Fruit fly (Drosophila melanogaster) whole organism, embryonic: ENCODE results near the gene CG10694.

Experiments
- B-H1 ChIP-seq: fragments of 200-800 bp; sonication (Bioruptor generic); IDR thresholded peaks from 3 replicates; pipeline ENCODE4 v1.3.6; 2022; ENCODE audit warnings: missing biosample characterization, missing genetic modification characterization
- BEAF-32 ChIP-seq: fragments of 200-800 bp; sonication (Bioruptor generic); optimal IDR thresholded peaks from 3 replicates; lab custom pipeline; 2017; ENCODE audit warnings: missing biosample characterization, missing genetic modification characterization, mild to moderate bottlenecking, moderate library complexity, missing genetic modification reagents
- Bteb2 ChIP-seq: fragments of 200-800 bp; sonication (Bioruptor generic); optimal IDR thresholded peaks from 2 replicates; lab custom pipeline; 2016; ENCODE audit warnings: missing biosample characterization, missing genetic modification characterization
- C15 ChIP-seq: fragments of 200-800 bp; sonication (Bioruptor generic); IDR thresholded peaks from 3 replicates; pipeline ENCODE4 v1.3.6; 2022; ENCODE audit warnings: missing biosample characterization, missing genetic modification characterization
- CG11456 ChIP-seq: fragments of 200-800 bp; sonication (Bioruptor generic); IDR thresholded peaks from 3 replicates; pipeline ENCODE4 v1.3.6; 2022; ENCODE audit warnings: missing biosample characterization, missing genetic modification characterization
- CG12299 ChIP-seq: fragments of 200-800 bp; sonication (Bioruptor generic); optimal IDR thresholded peaks from 2 replicates; lab custom pipeline; 2018; ENCODE audit warnings: missing biosample characterization, mild to moderate bottlenecking, missing genetic modification characterization
- CG12769 ChIP-seq: fragments of 200-800 bp; sonication (Bioruptor generic); optimal IDR thresholded peaks from 2 replicates; lab custom pipeline; 2019; ENCODE audit warnings: missing biosample characterization, mild to moderate bottlenecking, missing genetic modification characterization, moderate library complexity
- CG13424 ChIP-seq: fragments of 200-800 bp; sonication (Bioruptor generic); optimal IDR thresholded peaks from 2 replicates; lab custom pipeline; 2019; ENCODE audit warnings: missing biosample characterization, mild to moderate bottlenecking, missing genetic modification characterization, moderate library complexity
- CG14050 ChIP-seq: fragments of 200-800 bp; sonication (Bioruptor generic); IDR thresholded peaks from 3 replicates; pipeline ENCODE4 v1.3.6; 2022; ENCODE audit warnings: missing biosample characterization, missing genetic modification characterization
- CG1603 ChIP-seq: fragments of 200-800 bp; sonication (Bioruptor generic); optimal IDR thresholded peaks from 2 replicates; lab custom pipeline; 2019; ENCODE audit warnings: missing biosample characterization, mild to moderate bottlenecking, missing genetic modification characterization, moderate library complexity
- CG16815 ChIP-seq: fragments of 200-800 bp; sonication (Bioruptor generic); optimal IDR thresholded peaks from 3 replicates; lab custom pipeline; 2017; ENCODE audit warnings: missing biosample characterization, mild to moderate bottlenecking, missing genetic modification characterization
- CG1792 ChIP-seq: fragments of 200-800 bp; sonication (Bioruptor generic); optimal IDR thresholded peaks from 2 replicates; lab custom pipeline; 2016; ENCODE audit warnings: missing biosample characterization, missing genetic modification characterization
- CG32772 ChIP-seq: fragments of 200-800 bp; sonication (Bioruptor generic); IDR thresholded peaks from 2 replicates; pipeline ENCODE4 v1.3.6; 2022; ENCODE audit warnings: missing biosample characterization, missing genetic modification characterization
- CG4617 ChIP-seq: fragments of 200-800 bp; sonication (Bioruptor generic); optimal IDR thresholded peaks from 3 replicates; lab custom pipeline; 2016; ENCODE audit warnings: missing biosample characterization, missing genetic modification characterization, borderline replicate concordance
- CG6683 ChIP-seq: fragments of 200-800 bp; sonication (Bioruptor generic); optimal IDR thresholded peaks from 2 replicates; lab custom pipeline; 2017; ENCODE audit warnings: missing biosample characterization, mild to moderate bottlenecking, missing genetic modification characterization, missing genetic modification reagents
- CG6791 ChIP-seq: fragments of 200-800 bp; sonication (Bioruptor generic); IDR thresholded peaks from 3 replicates; pipeline ENCODE4 v1.3.6; 2022; ENCODE audit warnings: missing biosample characterization, missing genetic modification characterization; ENCODE audit not compliant: partially characterized antibody
- CG8478 ChIP-seq: fragments of >200 bp; optimal IDR thresholded peaks from 2 replicates; lab custom pipeline; 2018
- CG9609 ChIP-seq: fragments of 200-800 bp; sonication (Bioruptor generic); optimal IDR thresholded peaks from 3 replicates; lab custom pipeline; 2016; ENCODE audit warnings: missing biosample characterization, missing genetic modification characterization
- Camta ChIP-seq: fragments of 200-800 bp; sonication (Bioruptor generic); optimal IDR thresholded peaks from 2 replicates; lab custom pipeline; 2016; ENCODE audit warnings: missing biosample characterization, missing genetic modification characterization
- Dll ChIP-seq: fragments of 200-800 bp; sonication (Bioruptor generic); IDR thresholded peaks from 4 replicates; pipeline ENCODE4 v1.3.6; 2022; ENCODE audit warnings: missing biosample characterization, missing genetic modification characterization; ENCODE audit not compliant: partially characterized antibody
- Ets97D ChIP-seq: fragments of 200-800 bp; sonication (Bioruptor generic); optimal IDR thresholded peaks from 3 replicates; lab custom pipeline; 2016; ENCODE audit warnings: missing biosample characterization, missing genetic modification characterization
- Gsc ChIP-seq: fragments of 200-800 bp; sonication (Bioruptor generic); IDR thresholded peaks from 2 replicates; pipeline ENCODE4 v1.3.6; 2022; ENCODE audit warnings: missing biosample characterization, missing genetic modification characterization
- Gug ChIP-seq: fragments of 200-800 bp; sonication (Bioruptor generic); IDR thresholded peaks from 4 replicates; pipeline ENCODE4 v1.3.6; 2022; ENCODE audit warnings: missing biosample characterization, missing genetic modification characterization
- HLH54F ChIP-seq: fragments of 200-800 bp; sonication (Bioruptor generic); optimal IDR thresholded peaks from 3 replicates; lab custom pipeline; 2016; ENCODE audit warnings: missing biosample characterization, missing genetic modification characterization
- HLHmδ ChIP-seq: fragments of 200-800 bp; sonication (Bioruptor generic); optimal IDR thresholded peaks from 2 replicates; lab custom pipeline; 2018; ENCODE audit warnings: missing biosample characterization, mild to moderate bottlenecking, missing genetic modification characterization, moderate library complexity
- HmgZ ChIP-seq: fragments of 200-800 bp; sonication (Bioruptor generic); optimal IDR thresholded peaks from 2 replicates; lab custom pipeline; 2018; ENCODE audit warnings: missing biosample characterization, mild to moderate bottlenecking, missing genetic modification characterization
- MBD-R2 ChIP-seq: fragments of 200-800 bp; sonication (Bioruptor generic); IDR thresholded peaks from 2 replicates; pipeline ENCODE4 v1.3.6; 2022; ENCODE audit warnings: missing biosample characterization, missing genetic modification characterization
- NFAT ChIP-seq: fragments of 200-800 bp; sonication (Bioruptor generic); IDR thresholded peaks from 2 replicates; pipeline ENCODE4 v1.3.6; 2022; ENCODE audit warnings: missing biosample characterization, missing genetic modification characterization
- Oaz ChIP-seq: fragments of 200-800 bp; sonication (Bioruptor generic); IDR thresholded peaks from 2 replicates; pipeline ENCODE4 v1.3.6; 2022; ENCODE audit warnings: missing biosample characterization, missing genetic modification characterization
- Optix ChIP-seq: fragments of 200-800 bp; sonication (Bioruptor generic); IDR thresholded peaks from 3 replicates; pipeline ENCODE4 v1.3.6; 2022; ENCODE audit warnings: missing biosample characterization, missing genetic modification characterization
- Poxn ChIP-seq: fragments of 200-800 bp; sonication (Bioruptor generic); IDR thresholded peaks from 2 replicates; pipeline ENCODE4 v1.3.6; 2022; ENCODE audit warnings: missing biosample characterization, missing genetic modification characterization
- Ravus ChIP-seq: fragments of 200-800 bp; sonication (Bioruptor generic); IDR thresholded peaks from 2 replicates; pipeline ENCODE4 v1.3.6; 2022; ENCODE audit warnings: missing biosample characterization, missing genetic modification characterization
- Rfx ChIP-seq: fragments of 200-800 bp; sonication (Bioruptor generic); IDR thresholded peaks from 2 replicates; pipeline ENCODE4 v1.3.6; 2022; ENCODE audit warnings: missing biosample characterization, missing genetic modification characterization
- Rx ChIP-seq: fragments of 200-800 bp; sonication (Bioruptor generic); IDR thresholded peaks from 2 replicates; pipeline ENCODE4 v1.3.6; 2022; ENCODE audit warnings: missing biosample characterization, missing genetic modification characterization
- Scr ChIP-seq: fragments of 200-800 bp; sonication (Bioruptor generic); IDR thresholded peaks from 2 replicates; pipeline ENCODE4 v1.3.6; 2022; ENCODE audit warnings: missing biosample characterization, missing genetic modification characterization; ENCODE audit not compliant: partially characterized antibody
- Six4 ChIP-seq: fragments of 200-800 bp; sonication (Bioruptor generic); optimal IDR thresholded peaks from 2 replicates; lab custom pipeline; 2016; ENCODE audit warnings: missing biosample characterization, missing genetic modification characterization
- al ChIP-seq: fragments of 200-800 bp; sonication (Bioruptor generic); IDR thresholded peaks from 2 replicates; pipeline ENCODE4 v1.3.6; 2022; ENCODE audit warnings: missing biosample characterization, missing genetic modification characterization
- ash1 ChIP-seq: fragments of 200-800 bp; sonication (Bioruptor generic); optimal IDR thresholded peaks from 2 replicates; lab custom pipeline; 2018; ENCODE audit warnings: missing biosample characterization, mild to moderate bottlenecking, missing genetic modification characterization
- bab2 ChIP-seq: fragments of 200-800 bp; sonication (Bioruptor generic); optimal IDR thresholded peaks from 2 replicates; lab custom pipeline; 2016; ENCODE audit warnings: missing biosample characterization, missing genetic modification characterization
- danr ChIP-seq: fragments of 200-800 bp; sonication (Bioruptor generic); IDR thresholded peaks from 2 replicates; pipeline ENCODE4 v1.3.6; 2022; ENCODE audit warnings: missing biosample characterization, missing genetic modification characterization
- dimm ChIP-seq: fragments of 200-800 bp; sonication (Bioruptor generic); IDR thresholded peaks from 2 replicates; pipeline ENCODE4 v1.3.6; 2022; ENCODE audit warnings: missing biosample characterization, missing genetic modification characterization
- dmrt11E ChIP-seq: fragments of 200-800 bp; sonication (Bioruptor generic); optimal IDR thresholded peaks from 3 replicates; lab custom pipeline; 2018; ENCODE audit warnings: missing biosample characterization, mild to moderate bottlenecking, missing genetic modification characterization, moderate library complexity
- hbn ChIP-seq: fragments of 200-800 bp; sonication (Bioruptor generic); IDR thresholded peaks from 2 replicates; pipeline ENCODE4 v1.3.6; 2022; ENCODE audit warnings: missing biosample characterization, missing genetic modification characterization; ENCODE audit not compliant: partially characterized antibody
- lbe ChIP-seq: fragments of 200-800 bp; sonication (Bioruptor generic); optimal IDR thresholded peaks from 2 replicates; lab custom pipeline; 2016; ENCODE audit warnings: missing biosample characterization, mild to moderate bottlenecking, missing genetic modification characterization
- nmo ChIP-seq: fragments of 200-800 bp; sonication (Bioruptor generic); optimal IDR thresholded peaks from 2 replicates; lab custom pipeline; 2018; ENCODE audit warnings: missing biosample characterization, mild to moderate bottlenecking, missing genetic modification characterization, moderate library complexity
- pan ChIP-seq, 4 experiments: fragments of >200 bp in 3 of 4; fragments of 200-800 bp in 1 of 4; sonication (Bioruptor generic) in 1 of 4; optimal IDR thresholded peaks in 3 of 4; IDR thresholded peaks in 1 of 4; 2 replicates each; pipeline versions ENCODE4 v1.3.6 to Lab custom; 2017 to 2022; ENCODE audit warnings: missing biosample characterization in 2 of 4, missing genetic modification characterization in 2 of 4, mixed read lengths in 1 of 4
- pros ChIP-seq: fragments of 200-800 bp; sonication (Bioruptor generic); optimal IDR thresholded peaks from 3 replicates; lab custom pipeline; 2019; ENCODE audit warnings: missing biosample characterization, mild to moderate bottlenecking, missing genetic modification characterization, moderate library complexity
- sens ChIP-seq: fragments of 200-800 bp; sonication (Bioruptor generic); peaks from one replicate; lab custom pipeline; 2016; ENCODE audit warnings: missing biosample characterization, missing genetic modification characterization
- shn ChIP-seq: fragments of 200-800 bp; sonication (Bioruptor generic); optimal IDR thresholded peaks from 3 replicates; lab custom pipeline; 2016; ENCODE audit warnings: missing biosample characterization, missing genetic modification characterization
- sisA ChIP-seq: fragments of 200-800 bp; sonication (Bioruptor generic); IDR thresholded peaks from 2 replicates; pipeline ENCODE4 v1.3.6; 2022; ENCODE audit warnings: missing biosample characterization, missing genetic modification characterization
- sug ChIP-seq: fragments of 200-800 bp; optimal IDR thresholded peaks from 2 replicates; lab custom pipeline; 2019; ENCODE audit warnings: missing biosample characterization, mild to moderate bottlenecking, missing genetic modification characterization, moderate library complexity
- wor ChIP-seq: fragments of 200-800 bp; sonication (Bioruptor generic); IDR thresholded peaks from 2 replicates; pipeline ENCODE4 v1.3.6; 2022; ENCODE audit warnings: missing biosample characterization, missing genetic modification characterization

The CG10694 gene

DNA sequence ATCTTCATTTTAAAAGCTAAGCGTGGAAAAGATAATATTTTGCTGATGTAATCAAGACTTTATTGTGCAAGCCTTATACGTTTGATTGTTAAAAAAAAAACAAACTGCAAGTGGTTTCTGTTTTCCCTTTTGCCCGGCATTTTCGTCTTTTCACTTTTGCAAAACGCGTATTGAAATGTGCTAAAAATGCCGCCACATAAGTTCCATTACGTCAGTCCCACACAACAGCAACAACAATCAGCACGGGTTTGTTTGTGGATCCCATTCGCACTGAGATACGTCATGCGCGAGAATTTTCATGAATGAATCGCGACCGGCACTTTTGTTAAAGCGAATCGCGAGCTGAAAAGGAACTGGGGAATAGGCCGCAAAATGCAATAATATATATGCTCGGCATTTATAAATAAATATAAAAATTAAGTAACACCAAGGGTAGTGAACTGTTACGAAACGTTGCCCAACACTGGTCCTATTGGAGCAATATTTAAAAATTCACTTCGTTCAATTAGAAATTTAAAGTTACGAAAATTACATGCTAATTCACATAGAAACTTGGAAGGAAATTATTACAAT lies 1.0 kb upstream of the CG10694 start (continued):
- no peak for TF ChIP-seq dimm (GFP tag; lab: Robert Waterston, UW)
- no peak for TF ChIP-seq Optix
- peak; percentile 30 for TF ChIP-seq CG12299 (tag; lab: Kevin White, UChicago)
- peak; percentile 11 for TF ChIP-seq CG4617
- TF ChIP-seq sug (tag; lab: Kevin White, UChicago) = no peak
- peak; percentile 45 for TF ChIP-seq Bteb2 (GFP tag; lab: Kevin White, UChicago)
- no peak for TF ChIP-seq wor
- TF ChIP-seq CG14050 (GFP tag; lab: Robert Waterston, UW) = no peak
- no peak for TF ChIP-seq hbn (GFP tag; lab: Robert Waterston, UW)
- TF ChIP-seq CG32772 (GFP tag; lab: Robert Waterston, UW) = no peak
- TF ChIP-seq Gsc (GFP tag; lab: Robert Waterston, UW) = no peak
- no peak for TF ChIP-seq NFAT (GFP tag; lab: Robert Waterston, UW)
- TF ChIP-seq BEAF-32 (GFP tag; lab: Kevin White, UChicago) = no peak
- TF ChIP-seq HLHmδ (GFP tag; lab: Kevin White, UChicago) = no peak
- TF ChIP-seq Rx (GFP tag; lab: Robert Waterston, UW) = no peak
- no peak for TF ChIP-seq pan (optimal IDR thresholded peaks at IDR 0.05; lab: Kevin White, UChicago)
- no peak for TF ChIP-seq pan (GFP tag; optimal IDR thresholded peaks at IDR 0.05 in 1 of 2, IDR thresholded peaks at IDR 0.05 in 1 of 2)
- TF ChIP-seq shn = no peak
- TF ChIP-seq CG13424 (tag; lab: Kevin White, UChicago) = peak; percentile 50
- TF ChIP-seq CG12769 (tag; lab: Kevin White, UChicago) = peak; percentile 45
- TF ChIP-seq sisA (GFP tag; lab: Robert Waterston, UW) = no peak
- no peak for TF ChIP-seq Gug (GFP tag; lab: Robert Waterston, UW)
- peak; percentile 86 for TF ChIP-seq lbe
- TF ChIP-seq sens (GFP tag; lab: Kevin White, UChicago) = peak; percentile 91
- no peak for TF ChIP-seq Dll (GFP tag; lab: Robert Waterston, UW)
- TF ChIP-seq CG6683 (GFP tag; lab: Kevin White, UChicago) = peak; percentile 1
- TF ChIP-seq B-H1 (GFP tag; lab: Robert Waterston, UW) = no peak
- no peak for TF ChIP-seq Scr (GFP tag; lab: Robert Waterston, UW)
- no peak for TF ChIP-seq CG16815
- TF ChIP-seq Oaz = no peak
- TF ChIP-seq CG1603 (tag; lab: Kevin White, UChicago) = peak; percentile 52
- TF ChIP-seq Six4 (GFP tag; lab: Kevin White, UChicago) = peak; percentile 43
- TF ChIP-seq danr = no peak
- no peak for TF ChIP-seq bab2
- TF ChIP-seq dmrt11E (tag; lab: Kevin White, UChicago) = peak; percentile 27
- no peak for TF ChIP-seq Camta (GFP tag; lab: Kevin White, UChicago)
- TF ChIP-seq Poxn = no peak
- no peak for TF ChIP-seq ash1 (GFP tag; lab: Kevin White, UChicago)
- no peak for TF ChIP-seq CG9609 (GFP tag; lab: Kevin White, UChicago)
- no peak for TF ChIP-seq CG11456 (GFP tag; lab: Robert Waterston, UW)
- no peak for TF ChIP-seq CG6791
- no peak for TF ChIP-seq pros
- no peak for TF ChIP-seq C15 (GFP tag; lab: Robert Waterston, UW)
- TF ChIP-seq HmgZ (tag; lab: Kevin White, UChicago) = peak; percentile 72
- no peak for TF ChIP-seq al (GFP tag; lab: Robert Waterston, UW)
- TF ChIP-seq CG1792 (GFP tag; lab: Kevin White, UChicago) = no peak
- TF ChIP-seq Ets97D (GFP tag; lab: Kevin White, UChicago) = peak; percentile 22
- TF ChIP-seq CG8478 (lab: Kevin White, UChicago) = no peak
- no peak for TF ChIP-seq Ravus (GFP tag; lab: Robert Waterston, UW)
- peak; percentile 16 for TF ChIP-seq HLH54F
- TF ChIP-seq MBD-R2 (GFP tag; lab: Robert Waterston, UW) = no peak
- TF ChIP-seq nmo (GFP tag; lab: Kevin White, UChicago) = peak; percentile 13
- no peak for TF ChIP-seq Rfx (GFP tag; lab: Robert Waterston, UW)
